Worm (Caenorhabditis elegans) whole organism, young adult: ENCODE data around the gene atf-4.

Experiments
- B0035.1 ChIP-seq: sonication (generic microtip); optimal IDR thresholded peaks from 2 replicates; lab custom pipeline; 2016; ENCODE audit warnings: missing genetic modification characterization, mild to moderate bottlenecking, missing compliant biosample characterization, missing genotype, missing genetic modification reagents
- F23B12.7 ChIP-seq: sonication (generic microtip); optimal IDR thresholded peaks from 2 replicates; lab custom pipeline; 2017; ENCODE audit warnings: missing genetic modification characterization, mild to moderate bottlenecking, missing compliant biosample characterization, antibody characterized with exemption, moderate library complexity; ENCODE audit not compliant: insufficient read depth
- cebp-2 ChIP-seq: fragments of 200-800 bp; sonication (Bioruptor generic); IDR thresholded peaks from 2 replicates; pipeline ENCODE4 v1.3.6; 2022; ENCODE audit warnings: missing genetic modification characterization, missing compliant biosample characterization
- dpl-1 ChIP-seq: fragments of 150-350 bp; optimal IDR thresholded peaks from 2 replicates; lab custom pipeline; 2014; ENCODE audit warnings: missing biosample characterization, missing genetic modification reagents, missing genetic modification characterization
- lag-1 ChIP-seq: fragments of 200-800 bp; sonication (Bioruptor generic); IDR thresholded peaks from 2 replicates; pipeline ENCODE4 v1.3.6; 2022; ENCODE audit warnings: missing genetic modification reagents, missing genetic modification characterization, missing compliant biosample characterization
- mel-28 ChIP-seq: sonication (generic microtip); optimal IDR thresholded peaks from 2 replicates; lab custom pipeline; 2016; ENCODE audit warnings: borderline replicate concordance, mild to moderate bottlenecking, missing genetic modification characterization, missing compliant biosample characterization
- snpc-4 ChIP-seq, 5 experiments: fragments of 150-350 bp in 1 of 5; sonication (generic microtip) in 4 of 5; optimal IDR thresholded peaks; 2 replicates each; lab custom pipeline; 2014 to 2018; ENCODE audit warnings: missing genetic modification characterization in 5 of 5, missing biosample characterization in 3 of 5, antibody characterized with exemption in 2 of 5, mild to moderate bottlenecking in 2 of 5, missing compliant biosample characterization in 2 of 5, missing genotype in 2 of 5, moderate library complexity in 2 of 5, missing genetic modification reagents in 1 of 5
- zfh-2 ChIP-seq: fragments of 200-800 bp; sonication (Bioruptor generic); conservative IDR thresholded peaks from 2 replicates; pipeline ENCODE4 v1.3.6; 2022; ENCODE audit warnings: missing genetic modification reagents, missing genetic modification characterization, missing compliant biosample characterization
- ztf-28 ChIP-seq: fragments of 200-800 bp; sonication (Bioruptor generic); IDR thresholded peaks from 2 replicates; pipeline ENCODE4 v1.3.6; 2022; ENCODE audit warnings: missing genetic modification reagents, missing genetic modification characterization, missing compliant biosample characterization

DNA sequence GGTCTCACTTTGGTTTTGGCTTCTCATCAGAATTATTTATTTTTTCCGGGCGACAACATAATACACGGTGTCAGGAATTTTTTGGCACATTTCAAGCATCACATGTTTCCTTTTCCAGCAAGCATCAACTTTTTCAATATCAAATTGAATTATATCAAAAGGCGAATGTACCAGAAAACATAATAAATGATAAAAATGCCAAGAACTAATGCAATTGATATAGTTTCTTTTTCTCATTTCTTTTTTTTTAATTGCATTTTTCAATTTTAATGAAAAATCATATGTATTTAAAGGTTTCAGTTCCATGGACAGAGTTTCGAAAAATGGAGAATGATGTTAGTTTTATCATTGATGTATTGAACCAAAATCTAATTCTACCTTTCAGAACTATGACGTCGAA, 20.9 kb upstream of the atf-4 start, which contains the start of gene dpf-2:
- TF ChIP-seq ztf-28 (GFP tag; lab: Robert Waterston, UW) (no peak), F23B12.7 (tag; lab: Kevin White, UChicago) (no peak), snpc-4 (GFP tag; optimal IDR thresholded peaks at IDR 0.05; lab: Kevin White, UChicago) (no peak), snpc-4 (tag; optimal IDR thresholded peaks at IDR 0.05; lab: Kevin White, UChicago) (no peak), B0035.1 (tag; lab: Kevin White, UChicago) (no peak), cebp-2 (GFP tag; lab: Robert Waterston, UW) (no peak), lag-1 (GFP tag; lab: Robert Waterston, UW) (no peak), dpl-1 (no peak), zfh-2 (GFP tag; lab: Robert Waterston, UW) (no peak), mel-28 (no peak)
